Fruit fly (Drosophila melanogaster): Measurements from ENCODE around the gene Tango14.
A peak's percentile ranks its signal among the peaks of the same experiment; 100 is the strongest.

Tango14 gene

DNA sequence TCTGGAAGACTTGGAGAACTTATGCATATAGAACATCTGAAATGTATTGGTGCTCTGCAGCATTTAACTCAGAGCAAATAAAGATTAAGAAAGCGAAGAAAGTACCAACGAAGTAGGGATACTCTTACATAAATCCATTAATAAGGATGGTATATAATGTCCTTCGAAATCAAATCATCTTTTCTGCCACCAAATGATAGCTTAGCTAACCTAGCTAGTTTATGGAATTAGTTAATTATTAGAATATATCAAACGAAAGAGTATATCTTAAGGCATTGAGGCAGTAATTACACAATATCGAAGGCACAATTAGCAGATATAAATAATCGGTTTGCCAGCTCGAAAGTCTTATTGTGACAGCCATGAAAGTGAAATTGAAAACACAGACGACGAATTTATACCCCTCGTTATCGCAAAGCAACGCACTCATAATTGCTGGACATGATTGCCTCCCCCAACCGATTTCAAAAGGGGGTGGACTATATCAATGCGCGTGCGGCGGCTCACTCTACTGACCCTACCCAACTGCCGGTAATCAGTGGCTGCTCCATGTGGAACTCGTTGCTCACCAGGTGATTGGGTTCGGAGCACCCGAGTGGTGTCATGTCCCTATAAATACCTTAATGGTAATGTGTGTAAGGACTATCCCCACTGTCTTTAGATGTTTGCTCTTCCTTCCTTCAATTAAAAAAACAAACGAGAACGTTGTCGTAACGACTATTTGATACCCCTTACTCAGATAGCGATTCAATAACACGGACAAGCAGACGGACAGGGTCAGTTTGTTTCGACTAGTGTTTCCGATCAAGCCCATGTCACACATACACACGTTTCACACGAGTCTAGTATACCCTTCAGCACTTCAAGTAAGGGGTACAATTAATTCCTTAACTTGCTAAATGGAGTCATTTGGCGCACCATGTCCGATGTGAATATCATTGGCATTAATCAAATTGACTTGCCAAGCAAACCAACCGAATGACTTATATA lies 13.8 kb upstream of the Tango14 start (continued):
- TF ChIP-seq ap (GFP tag; IDR thresholded peaks at IDR 0.05), result 0 out of 2 replicates have a peak, but pooled peaks have one; percentile 8
- TF ChIP-seq otp (GFP tag; IDR thresholded peaks at IDR 0.05), result no peak
- TF ChIP-seq CG12942 (GFP tag; optimal IDR thresholded peaks at IDR 0.05), result peak; percentile 2
- no peak for TF ChIP-seq disco-r (GFP tag; optimal IDR thresholded peaks at IDR 0.05)
- TF ChIP-seq Dp (GFP tag; optimal IDR thresholded peaks at IDR 0.05), result no peak
- TF ChIP-seq Chrac-16 (GFP tag; optimal IDR thresholded peaks at IDR 0.05), result peak; percentile 39
- no peak for TF ChIP-seq sc (optimal IDR thresholded peaks at IDR 0.05)
- TF ChIP-seq sc (GFP tag; optimal IDR thresholded peaks at IDR 0.05), result peak; percentile 17
- no peak for TF ChIP-seq cad (GFP tag; optimal IDR thresholded peaks at IDR 0.05)
- TF ChIP-seq al (GFP tag; IDR thresholded peaks at IDR 0.05), result no peak
- peak; percentile 31 for TF ChIP-seq CG13894 (tag; optimal IDR thresholded peaks at IDR 0.05)
- peak; percentile 43; the same call in 1 of the 3 replicates for TF ChIP-seq Mrtf (GFP tag; IDR thresholded peaks at IDR 0.05)
- TF ChIP-seq CG8281 (tag; optimal IDR thresholded peaks at IDR 0.05), result peak; percentile 0
- TF ChIP-seq Nf-YB (GFP tag; optimal IDR thresholded peaks at IDR 0.05), result no peak
- no peak for TF ChIP-seq abd-A (tag; optimal IDR thresholded peaks at IDR 0.05)
- no peak for TF ChIP-seq CG3838 (GFP tag; optimal IDR thresholded peaks at IDR 0.05)
- 0 out of 2 replicates have a peak, but pooled peaks have one; percentile 10 for TF ChIP-seq CG4730 (GFP tag; IDR thresholded peaks at IDR 0.05)
- no peak for TF ChIP-seq Awh (GFP tag; IDR thresholded peaks at IDR 0.05)
- TF ChIP-seq CG10462 (GFP tag; optimal IDR thresholded peaks at IDR 0.05), result peak; percentile 1
- TF ChIP-seq hth (optimal IDR thresholded peaks at IDR 0.05), result no peak
- no peak for TF ChIP-seq psq (GFP tag; optimal IDR thresholded peaks at IDR 0.05)
- no peak for TF ChIP-seq chinmo (GFP tag; IDR thresholded peaks at IDR 0.05; ENCODE audit: partially characterized antibody)
- TF ChIP-seq fd64A (GFP tag; optimal IDR thresholded peaks at IDR 0.05), result peak; percentile 12
- no peak for TF ChIP-seq Lhr (GFP tag; optimal IDR thresholded peaks at IDR 0.05)
- no peak for TF ChIP-seq H15 (GFP tag; IDR thresholded peaks at IDR 0.05)
- TF ChIP-seq her (GFP tag; optimal IDR thresholded peaks at IDR 0.05), result no peak
- peak; percentile 58 for TF ChIP-seq CG8924 (tag; optimal IDR thresholded peaks at IDR 0.05)
- TF ChIP-seq CG12219 (GFP tag; optimal IDR thresholded peaks at IDR 0.05), result peak; percentile 51
- TF ChIP-seq BEAF-32 (GFP tag; optimal IDR thresholded peaks at IDR 0.05), result no peak
- TF ChIP-seq Bgb (GFP tag; IDR thresholded peaks at IDR 0.05; ENCODE audit: partially characterized antibody), result no peak
- TF ChIP-seq schlank (tag; optimal IDR thresholded peaks at IDR 0.05), result peak; percentile 16
- peak; percentile 72 for TF ChIP-seq Blimp-1 (GFP tag; optimal IDR thresholded peaks at IDR 0.05)
- no peak for TF ChIP-seq YL-1 (GFP tag; optimal IDR thresholded peaks at IDR 0.05)
- no peak for TF ChIP-seq repo (GFP tag; optimal IDR thresholded peaks at IDR 0.05)
- TF ChIP-seq Nf-YC (tag; optimal IDR thresholded peaks at IDR 0.05), result no peak
- no peak for TF ChIP-seq Poxn (GFP tag; IDR thresholded peaks at IDR 0.05)
- TF ChIP-seq CG10366 (GFP tag; IDR thresholded peaks at IDR 0.05), result peak; percentile 29
- no peak for TF ChIP-seq fd102C (GFP tag; optimal IDR thresholded peaks at IDR 0.05)
- TF ChIP-seq cato (GFP tag; optimal IDR thresholded peaks at IDR 0.05; ENCODE audit: borderline replicate concordance), result no peak
- peak; percentile 78 for TF ChIP-seq exex (tag; optimal IDR thresholded peaks at IDR 0.05)
- no peak for TF ChIP-seq crol (GFP tag; IDR thresholded peaks at IDR 0.05)
- TF ChIP-seq CG32767 (GFP tag; IDR thresholded peaks at IDR 0.05), result 0 out of 2 replicates have a peak, but pooled peaks have one; percentile 40
- TF ChIP-seq Hsf (GFP tag; optimal IDR thresholded peaks at IDR 0.05), result peak; percentile 59
- TF ChIP-seq CG12391 (tag; optimal IDR thresholded peaks at IDR 0.05), result peak; percentile 70
- TF ChIP-seq crc (GFP tag; optimal IDR thresholded peaks at IDR 0.05), result no peak
- peak; percentile 68 for TF ChIP-seq Oli (tag; optimal IDR thresholded peaks at IDR 0.05)
- TF ChIP-seq eve (GFP tag; optimal IDR thresholded peaks at IDR 0.05), result no peak
- TF ChIP-seq jumu (GFP tag; optimal IDR thresholded peaks at IDR 0.05), result no peak
- peak; percentile 30; the same call in 1 of the 3 replicates for TF ChIP-seq CG11695 (GFP tag; IDR thresholded peaks at IDR 0.05)
